Worm (Caenorhabditis elegans): Measurements from ENCODE around the gene Y37E11AL.2.

Gene Y37E11AL.2

DNA sequence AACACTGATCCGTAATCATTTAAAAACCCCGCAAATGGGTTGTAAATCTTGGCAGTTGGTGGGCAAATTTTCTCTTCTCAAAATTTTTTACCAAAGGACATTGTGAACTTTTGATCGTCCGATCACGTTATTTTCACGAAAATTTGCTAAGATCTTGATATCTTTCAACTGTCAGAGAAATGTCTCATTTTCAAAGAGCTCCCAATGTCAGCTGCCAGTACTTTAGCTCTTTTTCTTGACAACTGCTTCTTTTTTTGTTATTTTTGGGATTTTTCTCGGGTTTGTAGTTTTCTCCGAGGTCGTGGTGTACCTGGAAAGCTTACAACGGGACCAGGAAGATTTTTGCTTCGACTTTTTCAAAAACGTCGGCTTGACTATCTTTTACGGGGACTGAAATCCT lies 42.4 kb upstream of the Y37E11AL.2 start:
- no peak for TF ChIP-seq ama-1 (optimal IDR thresholded peaks at IDR 0.05)
- no peak for TF ChIP-seq ceh-36 (tag; optimal IDR thresholded peaks at IDR 0.05)
- no peak for TF ChIP-seq flt-1 (GFP tag; IDR thresholded peaks at IDR 0.05)
- TF ChIP-seq scrt-1 (GFP tag; IDR thresholded peaks at IDR 0.05), result no peak
- TF ChIP-seq aly-1 (tag; optimal IDR thresholded peaks at IDR 0.05), result no peak
- no peak for TF ChIP-seq ceh-13 (GFP tag; optimal IDR thresholded peaks at IDR 0.05)
- TF ChIP-seq hmg-4 (GFP tag; optimal IDR thresholded peaks at IDR 0.05), result no peak

DNA sequence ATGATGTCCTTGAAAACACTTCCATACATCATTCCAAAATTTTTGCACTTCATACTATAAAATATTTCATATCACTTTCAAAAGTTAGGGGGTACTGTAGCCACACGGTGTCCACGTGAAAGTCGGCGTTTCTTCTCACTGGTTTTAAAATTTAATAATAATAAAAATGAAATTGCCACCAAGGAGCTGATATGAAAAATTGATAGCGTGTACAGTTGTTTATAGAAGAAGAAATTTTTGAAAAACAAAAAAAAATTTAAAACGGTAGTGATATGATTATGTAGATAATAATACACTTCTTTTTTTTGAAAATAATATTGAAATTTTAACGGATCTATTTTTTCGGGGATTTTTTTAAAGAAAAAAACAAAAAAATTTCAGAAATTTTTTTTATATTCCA lies 38.4 kb upstream of the Y37E11AL.2 start:
- TF ChIP-seq sea-1 (GFP tag; conservative IDR thresholded peaks at IDR 0.05) (no peak), scrt-1 (GFP tag; IDR thresholded peaks at IDR 0.05) (no peak), ceh-13 (GFP tag; optimal IDR thresholded peaks at IDR 0.05) (no peak), tbx-11 (GFP tag; IDR thresholded peaks at IDR 0.05) (no peak), flt-1 (GFP tag; IDR thresholded peaks at IDR 0.05) (no peak), tra-4 (tag; optimal IDR thresholded peaks at IDR 0.05) (no peak), ceh-36 (tag; optimal IDR thresholded peaks at IDR 0.05) (no peak), ets-7 (tag; optimal IDR thresholded peaks at IDR 0.05) (no peak), B0310.2 (tag; optimal IDR thresholded peaks at IDR 0.05) (no peak), hmbx-1 (tag; optimal IDR thresholded peaks at IDR 0.05) (no peak), hmg-4 (GFP tag; optimal IDR thresholded peaks at IDR 0.05) (no peak), tbx-37 (GFP tag; conservative IDR thresholded peaks at IDR 0.05) (no peak), ama-1 (optimal IDR thresholded peaks at IDR 0.05) (no peak), pes-1 (GFP tag; IDR thresholded peaks at IDR 0.05) (no peak), F13C5.2 (tag; optimal IDR thresholded peaks at IDR 0.05) (no peak), hnd-1 (tag; optimal IDR thresholded peaks at IDR 0.05) (no peak)

DNA sequence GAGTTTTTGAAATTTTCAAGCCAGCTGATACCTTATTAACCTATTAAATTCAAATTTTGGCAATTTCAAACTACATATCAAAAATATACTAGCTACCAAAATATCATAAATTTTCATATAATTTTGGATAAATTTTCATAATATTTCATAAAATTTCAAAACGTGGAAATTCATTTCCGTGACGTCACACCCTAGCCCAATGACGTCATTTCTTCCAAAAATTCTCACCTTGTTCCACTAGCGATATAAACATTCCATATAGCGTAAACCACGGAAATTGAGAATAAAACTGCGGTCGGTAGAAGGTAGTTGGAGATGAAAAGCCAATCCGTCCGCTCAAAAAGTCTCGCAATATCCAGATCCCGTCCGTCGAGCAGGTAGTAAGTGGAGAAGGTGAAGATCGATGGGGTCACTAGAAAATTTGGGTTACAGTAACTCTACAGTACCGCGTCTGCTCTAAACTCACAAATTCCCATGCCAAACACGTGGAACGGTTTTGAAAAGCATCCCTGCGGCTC lies 37.1 kb upstream of the Y37E11AL.2 start:
- TF ChIP-seq B0310.2 (tag; optimal IDR thresholded peaks at IDR 0.05) (no peak), ceh-36 (tag; optimal IDR thresholded peaks at IDR 0.05) (no peak), ets-7 (tag; optimal IDR thresholded peaks at IDR 0.05) (no peak), flt-1 (GFP tag; IDR thresholded peaks at IDR 0.05) (no peak), hmg-4 (GFP tag; optimal IDR thresholded peaks at IDR 0.05) (no peak)

DNA sequence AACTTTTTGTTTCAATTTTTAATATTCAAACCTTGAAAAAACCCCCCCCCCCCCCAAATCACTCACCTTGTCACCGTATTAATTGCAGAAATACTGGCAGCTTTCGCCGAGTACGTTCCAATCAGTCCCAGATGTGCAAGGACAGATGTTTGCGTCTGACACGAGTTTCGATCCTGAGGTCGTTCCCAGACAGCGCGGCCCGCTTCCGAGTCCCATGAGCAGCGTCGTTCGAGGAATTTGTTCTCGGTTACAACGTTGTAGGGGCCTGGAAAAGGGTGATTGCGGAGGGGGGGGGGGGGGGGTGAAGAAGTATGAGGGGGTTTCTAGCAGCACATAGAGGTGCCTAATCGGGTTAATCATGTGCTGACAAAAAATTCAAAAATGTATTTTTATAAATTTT lies 35.4 kb upstream of the Y37E11AL.2 start:
- TF ChIP-seq hnd-1 (tag; optimal IDR thresholded peaks at IDR 0.05), result no peak
- TF ChIP-seq tbx-37 (GFP tag; conservative IDR thresholded peaks at IDR 0.05), result no peak

DNA sequence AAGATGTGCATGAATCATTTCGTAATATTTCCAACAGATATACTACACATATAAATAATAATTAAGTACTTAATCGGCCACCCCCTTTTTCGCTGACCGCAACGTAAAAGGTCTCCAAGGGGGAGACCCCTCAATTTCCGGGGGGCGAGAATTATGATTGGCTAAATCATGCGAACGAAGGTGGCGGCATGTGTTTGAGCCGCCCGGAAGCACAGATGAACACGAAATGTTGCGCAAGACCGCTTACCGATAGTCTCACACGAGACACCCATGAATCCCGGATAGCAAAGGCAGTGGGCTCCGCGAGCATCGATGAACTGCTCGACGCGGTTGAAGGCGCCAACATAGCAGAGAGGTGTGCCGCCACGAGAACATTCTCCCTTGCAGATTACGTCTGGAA lies 33.2 kb upstream of the Y37E11AL.2 start:
- no peak for TF ChIP-seq flt-1 (GFP tag; IDR thresholded peaks at IDR 0.05)
- TF ChIP-seq scrt-1 (GFP tag; IDR thresholded peaks at IDR 0.05), result no peak
- no peak for TF ChIP-seq tbx-37 (GFP tag; conservative IDR thresholded peaks at IDR 0.05)
- TF ChIP-seq hmbx-1 (tag; optimal IDR thresholded peaks at IDR 0.05), result no peak
- no peak for TF ChIP-seq hmg-4 (GFP tag; optimal IDR thresholded peaks at IDR 0.05)
- TF ChIP-seq sea-1 (GFP tag; conservative IDR thresholded peaks at IDR 0.05), result no peak
- no peak for TF ChIP-seq F13C5.2 (tag; optimal IDR thresholded peaks at IDR 0.05)
- TF ChIP-seq ama-1 (optimal IDR thresholded peaks at IDR 0.05), result no peak
- TF ChIP-seq aly-1 (tag; optimal IDR thresholded peaks at IDR 0.05), result no peak
- TF ChIP-seq ceh-36 (tag; optimal IDR thresholded peaks at IDR 0.05), result no peak
- no peak for TF ChIP-seq pes-1 (GFP tag; IDR thresholded peaks at IDR 0.05)
- no peak for TF ChIP-seq ceh-13 (GFP tag; optimal IDR thresholded peaks at IDR 0.05)
- no peak for TF ChIP-seq B0310.2 (tag; optimal IDR thresholded peaks at IDR 0.05)
- TF ChIP-seq tbx-11 (GFP tag; IDR thresholded peaks at IDR 0.05), result no peak
- no peak for TF ChIP-seq ets-7 (tag; optimal IDR thresholded peaks at IDR 0.05)

DNA sequence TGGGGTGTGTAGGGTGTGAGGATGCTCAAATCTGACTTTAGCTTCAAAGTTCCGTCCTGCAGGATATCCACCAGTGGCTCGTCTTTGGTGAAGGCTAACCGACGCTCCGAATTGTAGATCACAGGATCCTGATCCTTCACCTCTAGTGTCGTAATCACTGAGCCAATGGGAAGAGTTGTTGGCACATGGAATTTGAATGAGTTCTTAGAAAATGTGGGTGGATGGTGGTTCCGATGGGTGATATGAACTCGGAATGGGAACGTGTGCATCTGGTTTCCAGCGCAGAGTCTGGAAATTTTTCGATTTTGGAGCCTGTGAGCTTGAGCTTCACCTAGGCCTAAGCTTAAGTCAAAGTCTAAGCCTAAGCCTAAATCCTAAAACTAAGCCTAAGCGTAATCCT lies 31.8 kb upstream of the Y37E11AL.2 start:
- TF ChIP-seq flt-1 (GFP tag; IDR thresholded peaks at IDR 0.05), result no peak
- TF ChIP-seq tra-4 (tag; optimal IDR thresholded peaks at IDR 0.05), result no peak
- TF ChIP-seq tbx-11 (GFP tag; IDR thresholded peaks at IDR 0.05), result no peak

DNA sequence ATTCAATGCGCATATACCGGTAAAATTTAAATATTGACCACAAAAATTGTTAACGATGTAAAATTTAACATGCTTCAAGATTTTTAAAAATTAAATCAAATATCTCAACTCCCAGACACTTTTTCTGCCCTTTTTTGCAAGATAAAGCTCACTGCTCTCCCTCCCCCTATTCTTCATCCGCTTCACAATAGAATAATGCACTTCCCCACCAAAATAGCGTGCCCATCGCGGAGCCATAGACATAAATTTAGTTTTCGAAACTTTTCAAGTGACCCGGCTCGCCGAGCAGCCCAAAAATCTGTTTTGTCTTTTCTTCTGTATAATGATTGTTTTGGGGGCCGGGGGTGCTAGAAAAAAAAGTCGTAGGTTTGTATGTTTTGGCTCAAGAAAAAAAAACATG lies 30.5 kb upstream of the Y37E11AL.2 start:
- TF ChIP-seq pes-1 (GFP tag; IDR thresholded peaks at IDR 0.05), result no peak
- TF ChIP-seq B0310.2 (tag; optimal IDR thresholded peaks at IDR 0.05), result no peak
- no peak for TF ChIP-seq tra-4 (tag; optimal IDR thresholded peaks at IDR 0.05)
- no peak for TF ChIP-seq F13C5.2 (tag; optimal IDR thresholded peaks at IDR 0.05)
- no peak for TF ChIP-seq tbx-11 (GFP tag; IDR thresholded peaks at IDR 0.05)
- TF ChIP-seq aly-1 (tag; optimal IDR thresholded peaks at IDR 0.05), result no peak
- TF ChIP-seq ceh-36 (tag; optimal IDR thresholded peaks at IDR 0.05), result no peak
- no peak for TF ChIP-seq sea-1 (GFP tag; conservative IDR thresholded peaks at IDR 0.05)
- TF ChIP-seq hmbx-1 (tag; optimal IDR thresholded peaks at IDR 0.05), result no peak
- no peak for TF ChIP-seq ets-7 (tag; optimal IDR thresholded peaks at IDR 0.05)
- no peak for TF ChIP-seq hnd-1 (tag; optimal IDR thresholded peaks at IDR 0.05)
- TF ChIP-seq flt-1 (GFP tag; IDR thresholded peaks at IDR 0.05), result no peak
- TF ChIP-seq tbx-37 (GFP tag; conservative IDR thresholded peaks at IDR 0.05), result no peak
- TF ChIP-seq scrt-1 (GFP tag; IDR thresholded peaks at IDR 0.05), result no peak
- TF ChIP-seq hmg-4 (GFP tag; optimal IDR thresholded peaks at IDR 0.05), result no peak
- no peak for TF ChIP-seq ceh-13 (GFP tag; optimal IDR thresholded peaks at IDR 0.05)
- TF ChIP-seq ama-1 (optimal IDR thresholded peaks at IDR 0.05), result no peak

DNA sequence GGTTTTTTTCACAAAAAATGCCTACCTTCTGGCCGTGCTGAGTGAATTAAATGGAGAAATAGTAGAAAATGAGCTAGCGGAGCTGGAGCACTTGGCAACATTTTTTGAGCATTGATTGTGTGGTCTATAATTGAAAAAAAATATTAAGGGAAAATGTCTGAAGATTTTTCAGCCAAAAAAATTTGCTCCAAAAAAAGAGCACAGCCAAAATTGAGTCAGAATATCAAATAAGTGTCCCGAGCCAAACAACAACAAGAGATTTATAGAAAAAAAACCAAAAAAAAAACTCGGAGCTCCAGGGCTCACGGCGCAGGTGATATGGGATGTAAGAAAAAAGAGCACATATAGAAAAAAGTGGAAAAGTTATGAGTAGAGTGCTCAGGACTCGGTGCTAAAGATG lies 29.7 kb upstream of the Y37E11AL.2 start, which contains the start of gene fmil-1:
Gene fmil-1, minus strand, starts transcription at position 101 of the 400 bp plus-strand sequence.
- TF ChIP-seq B0310.2 (tag; optimal IDR thresholded peaks at IDR 0.05) (no peak), ceh-13 (GFP tag; optimal IDR thresholded peaks at IDR 0.05) (no peak), aly-1 (tag; optimal IDR thresholded peaks at IDR 0.05) (no peak), ets-7 (tag; optimal IDR thresholded peaks at IDR 0.05) (no peak), F13C5.2 (tag; optimal IDR thresholded peaks at IDR 0.05) (no peak), scrt-1 (GFP tag; IDR thresholded peaks at IDR 0.05) (no peak), hmbx-1 (tag; optimal IDR thresholded peaks at IDR 0.05) (no peak), ama-1 (optimal IDR thresholded peaks at IDR 0.05) (no peak), tra-4 (tag; optimal IDR thresholded peaks at IDR 0.05) (no peak), tbx-11 (GFP tag; IDR thresholded peaks at IDR 0.05) (no peak), hmg-4 (GFP tag; optimal IDR thresholded peaks at IDR 0.05) (no peak), sea-1 (GFP tag; conservative IDR thresholded peaks at IDR 0.05) (no peak), ceh-36 (tag; optimal IDR thresholded peaks at IDR 0.05) (no peak), pes-1 (GFP tag; IDR thresholded peaks at IDR 0.05) (no peak), flt-1 (GFP tag; IDR thresholded peaks at IDR 0.05) (no peak), hnd-1 (tag; optimal IDR thresholded peaks at IDR 0.05) (no peak), tbx-37 (GFP tag; conservative IDR thresholded peaks at IDR 0.05) (no peak)
